Worm (Caenorhabditis elegans) whole organism, young adult: ENCODE data around the gene mct-6.
A peak's percentile ranks its signal among the peaks of the same experiment; 100 is the strongest.

Experiments used
- C06A6.2 ChIP-seq: fragments of 200-800 bp; sonication (Bioruptor generic); conservative IDR thresholded peaks from 2 replicates; pipeline ENCODE4 v1.3.6; 2022; ENCODE audit warnings: missing genetic modification characterization, missing compliant biosample characterization
- F10E7.11 ChIP-seq: sonication (generic microtip); optimal IDR thresholded peaks from 2 replicates; lab custom pipeline; 2017; ENCODE audit warnings: mild to moderate bottlenecking, missing genetic modification characterization, moderate library complexity, missing compliant biosample characterization
- F57C9.4 ChIP-seq: sonication (generic microtip); optimal IDR thresholded peaks from 2 replicates; lab custom pipeline; 2017; ENCODE audit warnings: mild to moderate bottlenecking, missing genetic modification characterization, missing compliant biosample characterization
- K12H6.12 ChIP-seq: fragments of 200-800 bp; sonication (Bioruptor generic); optimal IDR thresholded peaks from 2 replicates; lab custom pipeline; 2018; ENCODE audit warnings: mild to moderate bottlenecking, missing genetic modification characterization, missing compliant biosample characterization
- T07F8.4 ChIP-seq: sonication (generic microtip); optimal IDR thresholded peaks from 2 replicates; lab custom pipeline; 2016; ENCODE audit warnings: mild to moderate bottlenecking, missing genetic modification characterization, moderate library complexity, missing compliant biosample characterization
- attf-3 ChIP-seq: fragments of 200-800 bp; sonication (Bioruptor generic); conservative IDR thresholded peaks from 2 replicates; pipeline ENCODE4 v1.3.6; 2022; ENCODE audit warnings: missing genetic modification reagents, missing genetic modification characterization, missing compliant biosample characterization
- cebp-1 ChIP-seq, 2 experiments: fragments of 200-800 bp in 1 of 2; sonication (Bioruptor generic) in 1 of 2; sonication (generic microtip) in 1 of 2; IDR thresholded peaks in 1 of 2; optimal IDR thresholded peaks in 1 of 2; 2 replicates each; pipeline versions ENCODE4 v1.3.6 to Lab custom; 2017 to 2022; ENCODE audit warnings: missing compliant biosample characterization in 2 of 2, missing genetic modification characterization in 2 of 2, mild to moderate bottlenecking in 1 of 2, missing genetic modification reagents in 1 of 2, moderate library complexity in 1 of 2
- cebp-2 ChIP-seq: fragments of 200-800 bp; sonication (Bioruptor generic); IDR thresholded peaks from 2 replicates; pipeline ENCODE4 v1.3.6; 2022; ENCODE audit warnings: missing genetic modification characterization, missing compliant biosample characterization
- chd-7 ChIP-seq: sonication (generic microtip); optimal IDR thresholded peaks from 2 replicates; lab custom pipeline; 2016; ENCODE audit warnings: mild to moderate bottlenecking, missing genetic modification characterization, moderate library complexity, missing compliant biosample characterization
- dox-1 ChIP-seq: fragments of 200-800 bp; sonication (Bioruptor generic); IDR thresholded peaks from 2 replicates; pipeline ENCODE4 v1.3.6; 2022; ENCODE audit warnings: missing genetic modification reagents, missing genetic modification characterization, missing compliant biosample characterization
- dpl-1 ChIP-seq: fragments of 150-350 bp; optimal IDR thresholded peaks from 2 replicates; lab custom pipeline; 2014; ENCODE audit warnings: missing biosample characterization, missing genetic modification reagents, missing genetic modification characterization
- egrh-3 ChIP-seq: fragments of 200-800 bp; sonication (Bioruptor generic); IDR thresholded peaks from 2 replicates; pipeline ENCODE4 v1.3.6; 2022; ENCODE audit warnings: missing genetic modification reagents, missing genetic modification characterization, missing compliant biosample characterization
- ets-4 ChIP-seq: fragments of 200-800 bp; sonication (Bioruptor generic); optimal IDR thresholded peaks from 2 replicates; lab custom pipeline; 2018; ENCODE audit warnings: mild to moderate bottlenecking, missing genetic modification characterization, missing compliant biosample characterization
- hmg-1.2 ChIP-seq: fragments of 200-800 bp; sonication (Bioruptor generic); IDR thresholded peaks from 2 replicates; pipeline ENCODE4 v1.3.6; 2022; ENCODE audit warnings: missing genetic modification reagents, missing genetic modification characterization, missing compliant biosample characterization
- let-607 ChIP-seq, 2 experiments: fragments of 200-800 bp in 1 of 2; sonication (Bioruptor generic) in 1 of 2; sonication (generic microtip) in 1 of 2; optimal IDR thresholded peaks; 2 replicates each; lab custom pipeline; 2016 to 2018; ENCODE audit warnings: mild to moderate bottlenecking in 2 of 2, missing compliant biosample characterization in 2 of 2, missing genetic modification characterization in 2 of 2, moderate library complexity in 2 of 2, missing genotype in 1 of 2
- lin-35 ChIP-seq, 3 experiments: fragments of 150-350 bp in 2 of 3; sonication (generic microtip) in 1 of 3; optimal IDR thresholded peaks; 2 replicates each; lab custom pipeline; 2014 to 2018; ENCODE audit warnings: missing biosample characterization in 3 of 3, missing genetic modification characterization in 3 of 3, missing genetic modification reagents in 3 of 3
- lin-54 ChIP-seq: fragments of 200-800 bp; sonication (Bioruptor generic); optimal IDR thresholded peaks from 2 replicates; lab custom pipeline; 2018; ENCODE audit warnings: mild to moderate bottlenecking, missing genetic modification characterization, missing compliant biosample characterization
- madf-6 ChIP-seq: fragments of 200-800 bp; sonication (Bioruptor generic); IDR thresholded peaks from 2 replicates; pipeline ENCODE4 v1.3.6; 2022; ENCODE audit warnings: missing genetic modification reagents, missing genetic modification characterization, missing compliant biosample characterization
- mcd-1 ChIP-seq: fragments of 200-800 bp; sonication (Bioruptor generic); IDR thresholded peaks from 2 replicates; pipeline ENCODE4 v1.3.6; 2022; ENCODE audit warnings: missing genetic modification reagents, missing genetic modification characterization, missing compliant biosample characterization
- nhr-120 ChIP-seq: fragments of 200-800 bp; sonication (Bioruptor generic); IDR thresholded peaks from 2 replicates; pipeline ENCODE4 v1.3.6; 2022; ENCODE audit warnings: missing genetic modification characterization, missing compliant biosample characterization
- nhr-80 ChIP-seq: sonication (generic microtip); optimal IDR thresholded peaks from 2 replicates; lab custom pipeline; 2016; ENCODE audit warnings: missing genetic modification characterization, missing compliant biosample characterization
- nhr-90 ChIP-seq: sonication (generic microtip); optimal IDR thresholded peaks from 2 replicates; lab custom pipeline; 2016; ENCODE audit warnings: missing genotype, mild to moderate bottlenecking, missing genetic modification characterization, missing compliant biosample characterization
- pbrm-1 ChIP-seq: fragments of 200-800 bp; sonication (Bioruptor generic); IDR thresholded peaks from 2 replicates; pipeline ENCODE4 v1.3.6; 2022; ENCODE audit warnings: missing genetic modification reagents, missing genetic modification characterization, missing compliant biosample characterization
- repo-1 ChIP-seq: sonication (generic microtip); optimal IDR thresholded peaks from 2 replicates; lab custom pipeline; 2017; ENCODE audit warnings: mild to moderate bottlenecking, missing genetic modification characterization, missing compliant biosample characterization
- sea-2 ChIP-seq: fragments of 200-800 bp; sonication (Bioruptor generic); IDR thresholded peaks from 2 replicates; pipeline ENCODE4 v1.3.6; 2022; ENCODE audit warnings: missing genetic modification characterization, missing compliant biosample characterization
- unc-62 ChIP-seq: fragments of 150-350 bp; optimal IDR thresholded peaks from 2 replicates; lab custom pipeline; 2014; ENCODE audit warnings: missing biosample characterization, missing genetic modification reagents, missing genetic modification characterization
- xnd-1 ChIP-seq: sonication (generic microtip); optimal IDR thresholded peaks from 2 replicates; lab custom pipeline; 2016; ENCODE audit warnings: missing genotype, missing genetic modification reagents, missing genetic modification characterization, missing compliant biosample characterization
- zfh-2 ChIP-seq: fragments of 200-800 bp; sonication (Bioruptor generic); conservative IDR thresholded peaks from 2 replicates; pipeline ENCODE4 v1.3.6; 2022; ENCODE audit warnings: missing genetic modification reagents, missing genetic modification characterization, missing compliant biosample characterization

mct-6 gene

ce11 chrX:16814913-16815312 lies 44.6 kb upstream of the mct-6 start:
- no peak for TF ChIP-seq cebp-2 (GFP tag; lab: Robert Waterston, UW)
- peak; percentile 30 for TF ChIP-seq nhr-80 (tag; lab: Kevin White, UChicago)

- TF ChIP-seq attf-3, result no peak
- no peak for TF ChIP-seq xnd-1 (tag; lab: Kevin White, UChicago)
- peak; percentile 31; the same call in 1 of the 2 replicates for TF ChIP-seq hmg-1.2
- peak; percentile 84 for TF ChIP-seq cebp-1 (GFP tag; IDR thresholded peaks at IDR 0.05; lab: Robert Waterston, UW)
- peak; percentile 95 for TF ChIP-seq cebp-1 (tag; optimal IDR thresholded peaks at IDR 0.05; lab: Kevin White, UChicago)
- no peak for TF ChIP-seq lin-35 (GFP tag; optimal IDR thresholded peaks at IDR 0.05; lab: Kevin White, UChicago)
- peak; percentile 84 for TF ChIP-seq mcd-1 (GFP tag; lab: Robert Waterston, UW)
- TF ChIP-seq madf-6 (GFP tag; lab: Robert Waterston, UW), result no peak
- TF ChIP-seq K12H6.12 (tag; lab: Kevin White, UChicago), result peak; percentile 7
Measured at ce11 chrX:16813606-16814330, 43.5 kb upstream of the mct-6 start, which contains the start of gene cas-1. Gene cas-1, minus strand, starts transcription at chrX:16813656.

- TF ChIP-seq xnd-1 (tag; lab: Kevin White, UChicago) (no peak), madf-6 (GFP tag; lab: Robert Waterston, UW) (no peak), F10E7.11 (no peak), nhr-80 (tag; lab: Kevin White, UChicago) (peak; percentile 67), nhr-120 (GFP tag; lab: Robert Waterston, UW) (no peak), nhr-90 (tag; lab: Kevin White, UChicago) (peak; percentile 5), let-607 (tag; optimal IDR thresholded peaks at IDR 0.05; lab: Kevin White, UChicago) (peak in 1 of 2 experiments; percentile 26), ets-4 (GFP tag; lab: Kevin White, UChicago) (peak; percentile 32), dox-1 (GFP tag; lab: Robert Waterston, UW) (peak; percentile 37; the same call in 1 of the 2 replicates), cebp-1 (GFP tag; IDR thresholded peaks at IDR 0.05; lab: Robert Waterston, UW) (no peak), cebp-1 (tag; optimal IDR thresholded peaks at IDR 0.05; lab: Kevin White, UChicago) (peak; percentile 10)
Measured at ce11 chrX:16813148-16813547, 42.9 kb upstream of the mct-6 start.

- TF ChIP-seq dpl-1 (no peak), zfh-2 (0 out of 2 replicates have a peak, but pooled peaks have one; percentile 14)
Measured at ce11 chrX:16811974-16812373, 41.7 kb upstream of the mct-6 start.

ce11 chrX:16809689-16810088 lies 39.4 kb upstream of the mct-6 start:
- TF ChIP-seq lin-54 (GFP tag; lab: Kevin White, UChicago) (no peak), pbrm-1 (GFP tag; lab: Robert Waterston, UW) (no peak), T07F8.4 (tag; lab: Kevin White, UChicago) (no peak)

- peak; percentile 92 for TF ChIP-seq zfh-2
- TF ChIP-seq chd-7, result no peak
- TF ChIP-seq repo-1, result no peak
- TF ChIP-seq ets-4 (GFP tag; lab: Kevin White, UChicago), result no peak
- TF ChIP-seq egrh-3 (GFP tag; lab: Robert Waterston, UW), result peak; percentile 90
- no peak for TF ChIP-seq unc-62 (GFP tag; lab: Kevin White, UChicago)
- TF ChIP-seq C06A6.2 (GFP tag; lab: Robert Waterston, UW), result no peak
- TF ChIP-seq F57C9.4, result no peak
- peak; percentile 18; the same call in 1 of the 2 replicates for TF ChIP-seq mcd-1 (GFP tag; lab: Robert Waterston, UW)
- TF ChIP-seq sea-2 (GFP tag; lab: Robert Waterston, UW), result no peak
Measured at ce11 chrX:16808526-16808925, 38.2 kb upstream of the mct-6 start.
